Worm (Caenorhabditis elegans): ENCODE data around the gene mdt-15.

ce11 chrIII:5832442-5832841, 1.1 kb downstream of the mdt-15 start:
- TF ChIP-seq rec-8 (tag; optimal IDR thresholded peaks at IDR 0.05) (no peak), nfya-1 (tag; optimal IDR thresholded peaks at IDR 0.05; ENCODE audit: borderline replicate concordance, insufficient read depth) (no peak), unc-62 (GFP tag; optimal IDR thresholded peaks at IDR 0.05) (no peak), lsy-27 (tag; optimal IDR thresholded peaks at IDR 0.05; ENCODE audit: borderline replicate concordance, insufficient read depth) (no peak), K12H6.12 (tag; optimal IDR thresholded peaks at IDR 0.05) (no peak), tlf-1 (GFP tag; optimal IDR thresholded peaks at IDR 0.05) (no peak), ets-4 (GFP tag; optimal IDR thresholded peaks at IDR 0.05) (no peak), hsf-1 (GFP tag; IDR thresholded peaks at IDR 0.05) (no peak), B0019.2 (GFP tag; conservative IDR thresholded peaks at IDR 0.05) (no peak), lin-35 (GFP tag; optimal IDR thresholded peaks at IDR 0.05) (no peak), pha-4 (tag; optimal IDR thresholded peaks at IDR 0.05) (no peak), ceh-58 (GFP tag; IDR thresholded peaks at IDR 0.05) (no peak)

Measured in whole organism, young adult.